Worm (Caenorhabditis elegans) whole organism, L4 larva: ENCODE measurements around the gene octr-1.

Experiments
- aly-2 ChIP-seq: sonication (generic microtip); optimal IDR thresholded peaks from 2 replicates; lab custom pipeline; 2018; ENCODE audit warnings: missing biosample characterization, missing genetic modification characterization
- ces-1 ChIP-seq: fragments of 150-350 bp; sonication (generic microtip); optimal IDR thresholded peaks from 4 replicates; lab custom pipeline; 2014; ENCODE audit warnings: missing biosample characterization, missing genetic modification reagents, missing genetic modification characterization
- cey-2 ChIP-seq: sonication (generic microtip); optimal IDR thresholded peaks from 3 replicates; lab custom pipeline; 2017; ENCODE audit warnings: missing genetic modification characterization, mild to moderate bottlenecking, missing compliant biosample characterization, antibody characterized with exemption, borderline replicate concordance; ENCODE audit not compliant: insufficient read depth
- daf-19 ChIP-seq: fragments of 200-800 bp; sonication (Bioruptor generic); conservative IDR thresholded peaks from 2 replicates; pipeline ENCODE4 v1.3.6; 2022; ENCODE audit warnings: missing genetic modification characterization, missing compliant biosample characterization
- fos-1 ChIP-seq: fragments of 150-350 bp; optimal IDR thresholded peaks from 2 replicates; lab custom pipeline; 2014; ENCODE audit warnings: missing biosample characterization, missing genetic modification characterization
- lin-13 ChIP-seq: fragments of 150-350 bp; optimal IDR thresholded peaks from 2 replicates; lab custom pipeline; 2014; ENCODE audit warnings: missing biosample characterization, missing genetic modification reagents, missing genetic modification characterization
- mep-1 ChIP-seq: fragments of 150-350 bp; sonication (generic microtip); optimal IDR thresholded peaks from 3 replicates; lab custom pipeline; 2014; ENCODE audit warnings: missing biosample characterization, missing genetic modification characterization
- nhr-48 ChIP-seq: sonication (generic microtip); optimal IDR thresholded peaks from 2 replicates; lab custom pipeline; 2016; ENCODE audit warnings: mild to moderate bottlenecking, missing genetic modification characterization, missing compliant biosample characterization
- tra-1 ChIP-seq: fragments of 200-800 bp; sonication (Bioruptor generic); IDR thresholded peaks from 2 replicates; pipeline ENCODE4 v1.3.6; 2022; ENCODE audit warnings: missing genetic modification reagents, missing genetic modification characterization, missing compliant biosample characterization
- unc-39 ChIP-seq: sonication (generic microtip); optimal IDR thresholded peaks from 2 replicates; lab custom pipeline; 2017; ENCODE audit warnings: missing biosample characterization, missing genetic modification characterization

DNA sequence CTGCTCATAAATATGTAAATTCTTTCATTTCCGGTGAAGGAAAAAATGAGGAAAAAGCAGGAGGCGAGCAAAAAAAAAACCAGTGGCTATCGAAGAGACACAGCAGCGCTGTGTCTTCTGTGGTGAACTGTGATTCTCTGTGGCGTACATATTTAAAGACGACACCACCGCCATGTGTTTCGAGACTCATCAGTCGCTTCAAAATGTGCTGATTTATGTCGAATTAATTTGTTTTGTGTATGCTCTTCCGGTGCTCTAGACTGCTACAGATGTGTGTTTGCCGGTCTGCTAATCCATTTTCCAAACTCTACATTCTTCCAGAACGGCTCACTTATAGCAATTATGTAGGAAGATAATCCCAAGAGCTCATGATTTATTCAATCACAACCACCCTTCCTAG is 45.6 kb downstream of the octr-1 start:
- TF ChIP-seq aly-2 (tag; lab: Kevin White, UChicago): no peak
- TF ChIP-seq cey-2 (tag; lab: Kevin White, UChicago): no peak
- TF ChIP-seq lin-13 (GFP tag; lab: Kevin White, UChicago): no peak
- TF ChIP-seq mep-1 (tag; lab: Kevin White, UChicago): no peak
- no peak for TF ChIP-seq daf-19
- TF ChIP-seq ces-1 (GFP tag; lab: Kevin White, UChicago): no peak
- TF ChIP-seq nhr-48 (tag; lab: Kevin White, UChicago): no peak
- no peak for TF ChIP-seq unc-39 (tag; lab: Kevin White, UChicago)
- TF ChIP-seq fos-1 (tag; lab: Kevin White, UChicago): no peak
- TF ChIP-seq tra-1 (GFP tag; lab: Robert Waterston, UW): no peak
